Worm (Caenorhabditis elegans): ENCODE results near the gene T10C6.6.

- TF ChIP-seq ref-1 (GFP tag; conservative IDR thresholded peaks at IDR 0.05), result no peak
- no peak for TF ChIP-seq ztf-23 (GFP tag; IDR thresholded peaks at IDR 0.05)
- no peak for TF ChIP-seq ztf-29 (GFP tag; IDR thresholded peaks at IDR 0.05)
- no peak for TF ChIP-seq cog-1 (tag; optimal IDR thresholded peaks at IDR 0.05)
- no peak for TF ChIP-seq tab-1 (GFP tag; IDR thresholded peaks at IDR 0.05)
- no peak for TF ChIP-seq T22C8.4 (GFP tag; IDR thresholded peaks at IDR 0.05)
- no peak for TF ChIP-seq flt-1 (GFP tag; IDR thresholded peaks at IDR 0.05)
- no peak for TF ChIP-seq klf-2 (GFP tag; conservative IDR thresholded peaks at IDR 0.05)
Observed at ce11 chrV:15982733-15983344, 41.3 kb upstream of the T10C6.6 start, which contains the start of the genes fbxa-99 and F36G9.13.

All from whole organism, midembryonic.